Fruit fly (Drosophila melanogaster) ovary, adult (tissue): ENCODE measurements around the gene CG7806.

Experiments
- CG17801 ChIP-seq: fragments of 200-800 bp; optimal IDR thresholded peaks from 2 replicates; lab custom pipeline; 2019; ENCODE audit warnings: missing biosample characterization, mild to moderate bottlenecking, missing genetic modification characterization, moderate library complexity; ENCODE audit not compliant: partially characterized antibody

The CG7806 gene

dm6 chr2L:8339751-8340349 lies 28.7 kb downstream of the CG7806 start:
- TF ChIP-seq CG17801 (GFP tag; lab: Kevin White, UChicago) = no peak

- no peak for TF ChIP-seq CG17801 (GFP tag; lab: Kevin White, UChicago)
Measured at dm6 chr2L:8342395-8342794, 31.2 kb downstream of the CG7806 start, which contains the start of gene CG14273. Gene CG14273, plus strand, starts transcription at chr2L:8342695.

- no peak for TF ChIP-seq CG17801 (GFP tag; lab: Kevin White, UChicago)
Measured at dm6 chr2L:8344536-8344935, 33.3 kb downstream of the CG7806 start.

- no peak for TF ChIP-seq CG17801 (GFP tag; lab: Kevin White, UChicago)
Measured at dm6 chr2L:8346260-8346659, 35.1 kb downstream of the CG7806 start, which contains the start of gene CG7778. Gene CG7778, plus strand, starts transcription at chr2L:8346620.

- TF ChIP-seq CG17801 (GFP tag; lab: Kevin White, UChicago) = no peak
Measured at dm6 chr2L:8350560-8351171, 39.5 kb downstream of the CG7806 start.

- TF ChIP-seq CG17801 (GFP tag; lab: Kevin White, UChicago) = no peak
Measured at dm6 chr2L:8351333-8351732, 40.1 kb downstream of the CG7806 start.

dm6 chr2L:8351864-8352263 lies 40.7 kb downstream of the CG7806 start, which contains the start of gene Mur29B:
Gene Mur29B, plus strand, starts transcription at chr2L:8352187.
- TF ChIP-seq CG17801 (GFP tag; lab: Kevin White, UChicago) = no peak

- TF ChIP-seq CG17801 (GFP tag; lab: Kevin White, UChicago) = no peak
Measured at dm6 chr2L:8355419-8355818, 44.2 kb downstream of the CG7806 start.

dm6 chr2L:8361204-8361952 lies 50.2 kb downstream of the CG7806 start:
- peak; percentile 89 for TF ChIP-seq CG17801 (GFP tag; lab: Kevin White, UChicago)

- TF ChIP-seq CG17801 (GFP tag; lab: Kevin White, UChicago) = peak; percentile 63
Measured at dm6 chr2L:8362273-8362954, 51.2 kb downstream of the CG7806 start, which contains the start of gene CG7627. Gene CG7627, minus strand, starts transcription at chr2L:8362469.

dm6 chr2L:8362955-8363285 lies 51.7 kb downstream of the CG7806 start:
- TF ChIP-seq CG17801 (GFP tag; lab: Kevin White, UChicago) = no peak

- peak; percentile 53 for TF ChIP-seq CG17801 (GFP tag; lab: Kevin White, UChicago)
Measured at dm6 chr2L:8364006-8364956, 53.1 kb downstream of the CG7806 start, which contains the start of the genes RpS13 and CSN8. Gene RpS13, minus strand, starts transcription at chr2L:8364662. Gene CSN8, plus strand, starts transcription at chr2L:8364855.

- TF ChIP-seq CG17801 (GFP tag; lab: Kevin White, UChicago) = peak; percentile 32
Measured at dm6 chr2L:8365701-8366643, 54.8 kb downstream of the CG7806 start, which contains the start of gene Pp2A-29B. Gene Pp2A-29B, plus strand, starts transcription at chr2L:8366038.
